Worm (Caenorhabditis elegans) whole organism, L4 larva: ENCODE measurements around the gene C45H4.14.

Source experiments
- ZK337.2 ChIP-seq: fragments of 200-800 bp; sonication (Bioruptor generic); IDR thresholded peaks from 2 replicates; pipeline ENCODE4 v1.3.6; 2022; ENCODE audit warnings: missing genetic modification reagents, missing genetic modification characterization, missing compliant biosample characterization
- aly-2 ChIP-seq: sonication (generic microtip); optimal IDR thresholded peaks from 2 replicates; lab custom pipeline; 2018; ENCODE audit warnings: missing biosample characterization, missing genetic modification characterization
- ama-1 ChIP-seq: fragments of 150-350 bp; optimal IDR thresholded peaks from 2 replicates; lab custom pipeline; 2014; ENCODE audit warnings: inconsistent platforms, mixed read lengths
- fkh-10 ChIP-seq: fragments of 150-350 bp; optimal IDR thresholded peaks from 2 replicates; lab custom pipeline; 2014; ENCODE audit warnings: missing biosample characterization, missing genetic modification reagents, missing genetic modification characterization
- lin-1 ChIP-seq: fragments of 200-800 bp; sonication (Bioruptor generic); IDR thresholded peaks from 2 replicates; pipeline ENCODE4 v1.3.6; 2022; ENCODE audit warnings: missing genetic modification reagents, missing genetic modification characterization, missing compliant biosample characterization
- nhr-102 ChIP-seq: sonication (generic microtip); optimal IDR thresholded peaks from 2 replicates; lab custom pipeline; 2016; ENCODE audit warnings: mild to moderate bottlenecking, missing genetic modification characterization, moderate library complexity, missing compliant biosample characterization
- nhr-11 ChIP-seq: fragments of 150-350 bp; optimal IDR thresholded peaks from 2 replicates; lab custom pipeline; 2014; ENCODE audit warnings: missing biosample characterization, missing genetic modification characterization
- nhr-25 ChIP-seq: sonication (generic microtip); optimal IDR thresholded peaks from 2 replicates; lab custom pipeline; 2017; ENCODE audit warnings: missing genetic modification characterization, mild to moderate bottlenecking, missing compliant biosample characterization, antibody characterized with exemption, moderate library complexity, borderline replicate concordance; ENCODE audit not compliant: insufficient read depth
- unc-62 ChIP-seq, 3 experiments: fragments of 150-350 bp in 1 of 3; sonication (generic microtip); optimal IDR thresholded peaks in 2 of 3; peaks in 1 of 3; 1 replicate in 1 of 3; 2 replicates in 2 of 3; lab custom pipeline; 2014 to 2017; ENCODE audit warnings: missing biosample characterization in 3 of 3, missing genetic modification characterization in 3 of 3, missing genetic modification reagents in 3 of 3, missing genotype in 1 of 3

DNA sequence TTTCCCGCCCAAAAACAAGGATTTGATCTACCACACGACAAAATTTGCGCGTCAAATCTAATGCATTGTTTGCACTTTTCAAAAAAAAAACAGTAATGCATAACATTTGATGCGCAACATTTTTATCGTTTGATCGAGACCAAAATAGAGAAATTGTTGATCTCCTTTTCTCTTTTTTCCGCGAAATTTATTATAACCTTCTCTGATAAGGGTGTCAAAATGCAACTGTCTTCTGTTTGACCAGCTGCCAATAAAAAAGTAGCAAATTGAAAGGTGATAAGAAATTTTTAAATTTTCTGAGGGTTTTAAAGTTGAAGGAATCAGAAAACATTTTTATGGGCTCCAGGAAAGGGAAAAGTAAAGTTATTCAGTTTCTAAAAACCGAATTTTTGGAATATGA, 22.2 kb downstream of the C45H4.14 start:
- no peak for TF ChIP-seq nhr-25 (tag; lab: Kevin White, UChicago)
- no peak for TF ChIP-seq ZK337.2 (GFP tag; lab: Robert Waterston, UW)
- TF ChIP-seq ama-1 (lab: Kevin White, UChicago): no peak
- no peak for TF ChIP-seq nhr-102 (tag; lab: Kevin White, UChicago)
- TF ChIP-seq nhr-11 (tag; lab: Kevin White, UChicago): no peak
- no peak for TF ChIP-seq aly-2
- no peak for TF ChIP-seq lin-1 (GFP tag; lab: Robert Waterston, UW)
- TF ChIP-seq fkh-10 (GFP tag; lab: Kevin White, UChicago): no peak
- no peak for TF ChIP-seq unc-62 (GFP tag; optimal IDR thresholded peaks at IDR 0.05 in 1 of 2; lab: Kevin White, UChicago)
- TF ChIP-seq unc-62 (tag; optimal IDR thresholded peaks at IDR 0.05; lab: Kevin White, UChicago): no peak
